Fruit fly (Drosophila melanogaster): ENCODE measurements around the gene bchs.
A peak's percentile ranks its signal among the peaks of the same experiment; 100 is the strongest.

Gene bchs

dm6 chr2L:5879363-5879934, 27.5 kb upstream of the bchs start, which contains the start of gene rau (continued):
- peak; percentile 76 for TF ChIP-seq bcd (GFP tag; optimal IDR thresholded peaks at IDR 0.05)
- TF ChIP-seq CG9876 (GFP tag; optimal IDR thresholded peaks at IDR 0.05): no peak
- TF ChIP-seq ind (GFP tag; optimal IDR thresholded peaks at IDR 0.05): peak; percentile 70
- TF ChIP-seq Nf-YA (GFP tag; IDR thresholded peaks at IDR 0.05): no peak
- TF ChIP-seq CG7928 (GFP tag; optimal IDR thresholded peaks at IDR 0.05): no peak
- TF ChIP-seq kay (GFP tag; optimal IDR thresholded peaks at IDR 0.05): peak; percentile 33
- peak; percentile 72 for TF ChIP-seq CG6254 (GFP tag; optimal IDR thresholded peaks at IDR 0.05)
- TF ChIP-seq CG9437 (GFP tag; optimal IDR thresholded peaks at IDR 0.05): peak; percentile 59
- no peak for TF ChIP-seq CG12744 (GFP tag; optimal IDR thresholded peaks at IDR 0.05)
- TF ChIP-seq jing (GFP tag; optimal IDR thresholded peaks at IDR 0.05): peak; percentile 26
- TF ChIP-seq hb (GFP tag; IDR thresholded peaks at IDR 0.05; ENCODE audit: partially characterized antibody): no peak
- peak; percentile 77 for TF ChIP-seq HmgZ (tag; optimal IDR thresholded peaks at IDR 0.05)
- no peak for TF ChIP-seq CG7271 (tag; optimal IDR thresholded peaks at IDR 0.05)
- TF ChIP-seq hkb (optimal IDR thresholded peaks at IDR 0.05): no peak
- TF ChIP-seq hkb (GFP tag; IDR thresholded peaks at IDR 0.05): peak; percentile 65; the same call in 1 of the 2 replicates
- TF ChIP-seq CG33557 (GFP tag; optimal IDR thresholded peaks at IDR 0.05): peak; percentile 70
- TF ChIP-seq CG3281 (GFP tag; optimal IDR thresholded peaks at IDR 0.05): peak; percentile 76
- TF ChIP-seq Sox100B (GFP tag; optimal IDR thresholded peaks at IDR 0.05): peak; percentile 80
- TF ChIP-seq CG5245 (GFP tag; optimal IDR thresholded peaks at IDR 0.05): peak; percentile 29
- TF ChIP-seq CG2129 (GFP tag; IDR thresholded peaks at IDR 0.05; ENCODE audit: partially characterized antibody): no peak
- peak; percentile 77 for TF ChIP-seq phol (tag; optimal IDR thresholded peaks at IDR 0.05)
- TF ChIP-seq CG9932 (GFP tag; IDR thresholded peaks at IDR 0.05): peak; percentile 77
- TF ChIP-seq CG17359 (tag; optimal IDR thresholded peaks at IDR 0.05): peak; percentile 74
- peak; percentile 26 for TF ChIP-seq zfh2 (GFP tag; optimal IDR thresholded peaks at IDR 0.05)
- TF ChIP-seq CG12236 (GFP tag; optimal IDR thresholded peaks at IDR 0.05): peak; percentile 47
- no peak for TF ChIP-seq grn (GFP tag; optimal IDR thresholded peaks at IDR 0.05)
- peak; percentile 85 for TF ChIP-seq gcm (GFP tag; optimal IDR thresholded peaks at IDR 0.05)
- TF ChIP-seq jigr1 (GFP tag; IDR thresholded peaks at IDR 0.05): 0 out of 3 replicates have a peak, but pooled peaks have one; percentile 41
- peak; percentile 70 for TF ChIP-seq CG1602 (GFP tag; optimal IDR thresholded peaks at IDR 0.05)
- TF ChIP-seq Nf-YC (tag; optimal IDR thresholded peaks at IDR 0.05): peak; percentile 78
- TF ChIP-seq ci (GFP tag; IDR thresholded peaks at IDR 0.05): peak; percentile 77
- peak; percentile 72 for TF ChIP-seq cwo (GFP tag; optimal IDR thresholded peaks at IDR 0.05)
- TF ChIP-seq chif (GFP tag; optimal IDR thresholded peaks at IDR 0.05): peak; percentile 30 to 71
- no peak for TF ChIP-seq tna (GFP tag; IDR thresholded peaks at IDR 0.05; ENCODE audit: partially characterized antibody)
- no peak for TF ChIP-seq CG13624 (GFP tag; optimal IDR thresholded peaks at IDR 0.05)
- peak; percentile 2 for TF ChIP-seq Mes4 (GFP tag; optimal IDR thresholded peaks at IDR 0.05)
- peak; percentile 17 for TF ChIP-seq cato (GFP tag; optimal IDR thresholded peaks at IDR 0.05; ENCODE audit: borderline replicate concordance)
- TF ChIP-seq Lpt (GFP tag; optimal IDR thresholded peaks at IDR 0.05): no peak
- peak; percentile 59 for TF ChIP-seq Bteb2 (GFP tag; optimal IDR thresholded peaks at IDR 0.05)
- peak; percentile 70 for TF ChIP-seq sqz (GFP tag; optimal IDR thresholded peaks at IDR 0.05)
- TF ChIP-seq sens (GFP tag): peak; percentile 95
- TF ChIP-seq Vsx1 (GFP tag; optimal IDR thresholded peaks at IDR 0.05): peak; percentile 78
- TF ChIP-seq CG13775 (GFP tag; optimal IDR thresholded peaks at IDR 0.05): peak; percentile 69
- TF ChIP-seq CG17328 (GFP tag; IDR thresholded peaks at IDR 0.05): peak; percentile 58
- TF ChIP-seq CG14710 (tag; optimal IDR thresholded peaks at IDR 0.05): peak; percentile 75
- no peak for TF ChIP-seq Elba2 (GFP tag; optimal IDR thresholded peaks at IDR 0.05)
- TF ChIP-seq Hmx (GFP tag; optimal IDR thresholded peaks at IDR 0.05): peak; percentile 25
- TF ChIP-seq HLH54F (GFP tag; optimal IDR thresholded peaks at IDR 0.05): peak; percentile 5
- peak; percentile 40 for TF ChIP-seq CG17186 (GFP tag; optimal IDR thresholded peaks at IDR 0.05)
- TF ChIP-seq bbx (GFP tag; IDR thresholded peaks at IDR 0.05; ENCODE audit: partially characterized antibody): peak; percentile 53
